Worm (Caenorhabditis elegans) whole organism, young adult: ENCODE results near the gene chil-4.
A peak's percentile ranks its signal among the peaks of the same experiment; 100 is the strongest.

Experiments
- B0261.1 ChIP-seq: sonication (generic microtip); optimal IDR thresholded peaks from 2 replicates; lab custom pipeline; 2016; ENCODE audit warnings: mild to moderate bottlenecking, missing genetic modification characterization, moderate library complexity, missing compliant biosample characterization
- B0336.3 ChIP-seq: fragments of 200-800 bp; sonication (Bioruptor generic); IDR thresholded peaks from 2 replicates; pipeline ENCODE4 v1.3.6; 2022; ENCODE audit warnings: missing genetic modification characterization, missing compliant biosample characterization
- C06A6.2 ChIP-seq: fragments of 200-800 bp; sonication (Bioruptor generic); conservative IDR thresholded peaks from 2 replicates; pipeline ENCODE4 v1.3.6; 2022; ENCODE audit warnings: missing genetic modification characterization, missing compliant biosample characterization
- F33H1.4 ChIP-seq: fragments of 200-800 bp; sonication (Bioruptor generic); IDR thresholded peaks from 2 replicates; pipeline ENCODE4 v1.3.6; 2022; ENCODE audit warnings: missing genetic modification reagents, missing genetic modification characterization, missing compliant biosample characterization
- K12H6.12 ChIP-seq: fragments of 200-800 bp; sonication (Bioruptor generic); optimal IDR thresholded peaks from 2 replicates; lab custom pipeline; 2018; ENCODE audit warnings: mild to moderate bottlenecking, missing genetic modification characterization, missing compliant biosample characterization
- T07F8.4 ChIP-seq: sonication (generic microtip); optimal IDR thresholded peaks from 2 replicates; lab custom pipeline; 2016; ENCODE audit warnings: mild to moderate bottlenecking, missing genetic modification characterization, moderate library complexity, missing compliant biosample characterization
- T26A5.8 ChIP-seq: sonication (generic microtip); optimal IDR thresholded peaks from 2 replicates; lab custom pipeline; 2016; ENCODE audit warnings: missing genetic modification characterization, missing compliant biosample characterization
- Y56A3A.18 ChIP-seq: fragments of 200-800 bp; sonication (Bioruptor generic); IDR thresholded peaks from 2 replicates; pipeline ENCODE4 v1.3.6; 2022; ENCODE audit warnings: missing genetic modification reagents, missing genetic modification characterization, missing compliant biosample characterization
- akir-1 ChIP-seq: fragments of 200-800 bp; sonication (Bioruptor generic); optimal IDR thresholded peaks from 2 replicates; lab custom pipeline; 2018; ENCODE audit warnings: mild to moderate bottlenecking, missing genetic modification characterization, moderate library complexity, missing compliant biosample characterization
- athp-1 ChIP-seq: sonication (generic microtip); optimal IDR thresholded peaks from 2 replicates; lab custom pipeline; 2017; ENCODE audit warnings: mild to moderate bottlenecking, missing genetic modification characterization, missing compliant biosample characterization
- ceh-27 ChIP-seq: fragments of 200-800 bp; sonication (Bioruptor generic); optimal IDR thresholded peaks from 2 replicates; lab custom pipeline; 2018; ENCODE audit warnings: mild to moderate bottlenecking, missing genetic modification characterization, moderate library complexity, missing compliant biosample characterization
- ceh-40 ChIP-seq: fragments of 200-800 bp; sonication (Bioruptor generic); IDR thresholded peaks from 2 replicates; pipeline ENCODE4 v1.3.6; 2022; ENCODE audit warnings: missing genetic modification characterization, missing compliant biosample characterization
- efl-1 ChIP-seq: fragments of 150-350 bp; optimal IDR thresholded peaks from 2 replicates; lab custom pipeline; 2014; ENCODE audit warnings: missing biosample characterization, missing genetic modification reagents, missing genetic modification characterization
- egl-18 ChIP-seq: fragments of 200-800 bp; sonication (Bioruptor generic); IDR thresholded peaks from 2 replicates; pipeline ENCODE4 v1.3.6; 2022; ENCODE audit warnings: missing genetic modification reagents, missing genetic modification characterization, missing compliant biosample characterization
- egl-44 ChIP-seq: fragments of 200-800 bp; sonication (Bioruptor generic); IDR thresholded peaks from 2 replicates; pipeline ENCODE4 v1.3.6; 2022; ENCODE audit warnings: missing genetic modification reagents, missing genetic modification characterization, missing compliant biosample characterization
- egrh-3 ChIP-seq: fragments of 200-800 bp; sonication (Bioruptor generic); IDR thresholded peaks from 2 replicates; pipeline ENCODE4 v1.3.6; 2022; ENCODE audit warnings: missing genetic modification reagents, missing genetic modification characterization, missing compliant biosample characterization
- him-1 ChIP-seq: sonication (generic microtip); optimal IDR thresholded peaks from 2 replicates; lab custom pipeline; 2016; ENCODE audit warnings: missing genotype, missing genetic modification reagents, missing genetic modification characterization, missing compliant biosample characterization
- hlh-26 ChIP-seq: fragments of 200-800 bp; sonication (Bioruptor generic); conservative IDR thresholded peaks from 2 replicates; pipeline ENCODE4 v1.3.6; 2022; ENCODE audit warnings: missing genetic modification reagents, missing genetic modification characterization, missing compliant biosample characterization
- hrde-1 ChIP-seq: sonication (generic microtip); optimal IDR thresholded peaks from 2 replicates; lab custom pipeline; 2016; ENCODE audit warnings: missing genetic modification characterization, mild to moderate bottlenecking, missing compliant biosample characterization, moderate library complexity, missing genotype, missing genetic modification reagents, borderline replicate concordance
- hsf-1 ChIP-seq: fragments of 200-800 bp; sonication (Bioruptor generic); IDR thresholded peaks from 2 replicates; pipeline ENCODE4 v1.3.6; 2022; ENCODE audit warnings: missing genetic modification reagents, missing genetic modification characterization, missing compliant biosample characterization
- let-607 ChIP-seq, 2 experiments: fragments of 200-800 bp in 1 of 2; sonication (Bioruptor generic) in 1 of 2; sonication (generic microtip) in 1 of 2; optimal IDR thresholded peaks; 2 replicates each; lab custom pipeline; 2016 to 2018; ENCODE audit warnings: mild to moderate bottlenecking in 2 of 2, missing compliant biosample characterization in 2 of 2, missing genetic modification characterization in 2 of 2, moderate library complexity in 2 of 2, missing genotype in 1 of 2
- lin-40 ChIP-seq: sonication (generic microtip); optimal IDR thresholded peaks from 2 replicates; lab custom pipeline; 2016; ENCODE audit warnings: missing genetic modification characterization, mild to moderate bottlenecking, missing compliant biosample characterization, missing genotype, missing genetic modification reagents
- lir-1 ChIP-seq: fragments of 200-800 bp; sonication (Bioruptor generic); conservative IDR thresholded peaks from 2 replicates; pipeline ENCODE4 v1.3.6; 2022; ENCODE audit warnings: missing genetic modification reagents, missing genetic modification characterization, missing compliant biosample characterization
- lsl-1 ChIP-seq: fragments of 200-800 bp; sonication (Bioruptor generic); optimal IDR thresholded peaks from 2 replicates; lab custom pipeline; 2018; ENCODE audit warnings: mild to moderate bottlenecking, missing genetic modification characterization, moderate library complexity, missing compliant biosample characterization
- madf-6 ChIP-seq: fragments of 200-800 bp; sonication (Bioruptor generic); IDR thresholded peaks from 2 replicates; pipeline ENCODE4 v1.3.6; 2022; ENCODE audit warnings: missing genetic modification reagents, missing genetic modification characterization, missing compliant biosample characterization
- madf-8 ChIP-seq: fragments of 200-800 bp; sonication (Bioruptor generic); conservative IDR thresholded peaks from 2 replicates; pipeline ENCODE4 v1.3.6; 2022; ENCODE audit warnings: missing genetic modification reagents, missing genetic modification characterization, missing compliant biosample characterization
- nhr-120 ChIP-seq: fragments of 200-800 bp; sonication (Bioruptor generic); IDR thresholded peaks from 2 replicates; pipeline ENCODE4 v1.3.6; 2022; ENCODE audit warnings: missing genetic modification characterization, missing compliant biosample characterization
- nhr-179 ChIP-seq: sonication (generic microtip); optimal IDR thresholded peaks from 2 replicates; lab custom pipeline; 2016; ENCODE audit warnings: mild to moderate bottlenecking, missing genetic modification characterization, missing compliant biosample characterization
- rcor-1 ChIP-seq: fragments of 200-800 bp; sonication (Bioruptor generic); IDR thresholded peaks from 2 replicates; pipeline ENCODE4 v1.3.6; 2022; ENCODE audit warnings: missing genetic modification reagents, missing genetic modification characterization, missing compliant biosample characterization
- snpc-3.4 ChIP-seq: sonication (generic microtip); optimal IDR thresholded peaks from 2 replicates; lab custom pipeline; 2017; ENCODE audit warnings: missing genetic modification characterization, mild to moderate bottlenecking, missing compliant biosample characterization, antibody characterized with exemption, moderate library complexity, missing genotype, missing genetic modification reagents
- tbx-9 ChIP-seq: sonication (generic microtip); optimal IDR thresholded peaks from 2 replicates; lab custom pipeline; 2016; ENCODE audit warnings: borderline replicate concordance, missing genetic modification characterization, inconsistent platforms, missing compliant biosample characterization
- tlf-1 ChIP-seq: fragments of 200-800 bp; sonication (Bioruptor generic); optimal IDR thresholded peaks from 2 replicates; lab custom pipeline; 2018; ENCODE audit warnings: mild to moderate bottlenecking, missing genetic modification characterization, missing compliant biosample characterization
- xnd-1 ChIP-seq: sonication (generic microtip); optimal IDR thresholded peaks from 2 replicates; lab custom pipeline; 2016; ENCODE audit warnings: missing genotype, missing genetic modification reagents, missing genetic modification characterization, missing compliant biosample characterization
- zfh-2 ChIP-seq: fragments of 200-800 bp; sonication (Bioruptor generic); conservative IDR thresholded peaks from 2 replicates; pipeline ENCODE4 v1.3.6; 2022; ENCODE audit warnings: missing genetic modification reagents, missing genetic modification characterization, missing compliant biosample characterization

The chil-4 gene

DNA sequence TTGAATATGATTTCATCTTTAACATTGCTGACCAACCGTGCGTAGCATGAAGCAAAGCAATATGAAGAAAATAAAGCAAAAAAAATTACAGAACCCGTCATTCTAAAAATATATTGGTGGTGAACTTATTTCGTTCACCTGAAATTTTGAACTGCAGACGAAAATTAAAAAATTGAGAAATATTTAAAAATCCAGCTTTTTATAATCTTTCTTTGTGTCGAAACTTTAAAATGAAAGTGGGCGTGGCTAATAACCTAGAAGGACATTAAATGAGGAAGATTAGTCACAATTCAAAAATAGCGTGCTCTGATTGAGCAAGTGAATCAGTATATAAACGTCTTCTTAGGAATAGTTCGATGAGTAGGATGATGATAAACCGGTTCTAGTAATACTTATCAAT is 6.0 kb downstream of the chil-4 start, which contains the start of gene old-2:
Gene old-2 (minus strand): TSS at position 101 of the 400 bp plus-strand sequence.
- TF ChIP-seq K12H6.12 (tag; lab: Kevin White, UChicago) (no peak), T26A5.8 (tag; lab: Kevin White, UChicago) (no peak), let-607 (tag; optimal IDR thresholded peaks at IDR 0.05; lab: Kevin White, UChicago) (no peak), tbx-9 (tag; lab: Kevin White, UChicago) (no peak), ceh-40 (GFP tag; lab: Robert Waterston, UW) (no peak)
- TF ChIP-seq, all 124 proteins: peak for 0

DNA sequence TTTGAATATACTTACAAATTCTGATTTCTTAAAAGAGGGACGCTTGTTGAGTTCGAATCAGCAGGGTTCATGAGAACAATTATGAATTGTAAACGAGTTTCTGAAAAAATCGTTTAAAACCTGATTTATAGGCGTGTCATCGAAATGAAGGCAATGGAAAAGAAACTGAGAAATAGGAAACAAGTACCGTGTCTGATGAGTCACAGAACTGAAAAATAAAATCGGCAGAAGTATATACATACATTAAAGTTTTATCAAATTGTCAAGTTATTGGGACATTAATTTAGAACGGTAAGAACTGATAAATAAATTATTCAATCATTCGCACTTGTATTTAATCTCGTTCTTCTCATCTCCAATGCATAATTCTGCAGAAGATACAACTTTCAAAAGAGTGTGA is 10.3 kb downstream of the chil-4 start, which contains the start of gene chil-9:
Gene chil-9 (minus strand): TSS at position 101 of the 400 bp plus-strand sequence.
- no peak for TF ChIP-seq K12H6.12 (tag; lab: Kevin White, UChicago)
- no peak for TF ChIP-seq akir-1 (GFP tag; lab: Kevin White, UChicago)
- no peak for TF ChIP-seq snpc-3.4
- TF ChIP-seq tlf-1, result no peak
- no peak for TF ChIP-seq ceh-27 (GFP tag; lab: Kevin White, UChicago)
- no peak for TF ChIP-seq B0336.3 (GFP tag; lab: Robert Waterston, UW)
- TF ChIP-seq nhr-179 (tag; lab: Kevin White, UChicago), result no peak
- no peak for TF ChIP-seq lir-1 (GFP tag; lab: Robert Waterston, UW)
- no peak for TF ChIP-seq efl-1 (GFP tag; lab: Kevin White, UChicago)
- TF ChIP-seq hlh-26, result no peak
- TF ChIP-seq Y56A3A.18, result no peak
- TF ChIP-seq C06A6.2 (GFP tag; lab: Robert Waterston, UW), result no peak
- no peak for TF ChIP-seq zfh-2 (GFP tag; lab: Robert Waterston, UW)
- no peak for TF ChIP-seq him-1
- TF ChIP-seq nhr-120 (GFP tag; lab: Robert Waterston, UW), result no peak
- TF ChIP-seq, all 124 proteins: peak for 0

DNA sequence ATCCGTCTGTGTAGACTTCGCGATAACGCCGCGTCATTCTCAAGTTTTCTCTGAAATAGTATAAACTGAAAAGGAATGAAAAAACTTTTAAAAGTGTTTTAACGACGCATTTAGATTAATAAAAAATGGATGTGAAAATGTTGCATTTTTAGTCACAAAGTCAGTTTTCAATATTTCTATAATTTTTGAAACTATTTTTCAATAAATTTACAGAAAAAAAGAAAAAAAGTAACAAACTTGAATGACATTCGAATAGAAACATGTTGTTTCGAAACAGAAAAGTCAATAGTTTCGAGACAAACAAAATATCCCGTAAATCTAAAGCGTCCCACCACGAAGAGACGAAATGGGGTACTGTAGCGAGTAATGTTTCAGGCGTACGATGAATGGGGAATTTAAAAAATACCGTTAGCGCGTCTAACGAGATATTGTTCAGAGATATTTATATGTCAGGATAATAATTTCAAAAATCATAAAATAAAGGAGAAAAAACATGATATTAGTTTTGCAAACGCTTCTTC is 13.5 kb downstream of the chil-4 start, which contains the start of gene rnh-1.2:
Gene rnh-1.2 (minus strand): TSS at position 51 of the 521 bp plus-strand sequence.
- TF ChIP-seq hrde-1 (tag; lab: Kevin White, UChicago) (no peak), nhr-179 (tag; lab: Kevin White, UChicago) (no peak), madf-6 (GFP tag; lab: Robert Waterston, UW) (peak; percentile 96), lsl-1 (GFP tag; lab: Kevin White, UChicago) (peak; percentile 87), F33H1.4 (GFP tag; lab: Robert Waterston, UW) (peak; percentile 81), lin-40 (tag; lab: Kevin White, UChicago) (no peak), T26A5.8 (tag; lab: Kevin White, UChicago) (no peak), egl-18 (GFP tag; lab: Robert Waterston, UW) (no peak), B0261.1 (tag; lab: Kevin White, UChicago) (no peak), madf-8 (peak; percentile 88), T07F8.4 (tag; lab: Kevin White, UChicago) (no peak), hsf-1 (GFP tag; lab: Robert Waterston, UW) (no peak), egl-44 (GFP tag; lab: Robert Waterston, UW) (no peak), xnd-1 (tag; lab: Kevin White, UChicago) (peak; percentile 79)

DNA sequence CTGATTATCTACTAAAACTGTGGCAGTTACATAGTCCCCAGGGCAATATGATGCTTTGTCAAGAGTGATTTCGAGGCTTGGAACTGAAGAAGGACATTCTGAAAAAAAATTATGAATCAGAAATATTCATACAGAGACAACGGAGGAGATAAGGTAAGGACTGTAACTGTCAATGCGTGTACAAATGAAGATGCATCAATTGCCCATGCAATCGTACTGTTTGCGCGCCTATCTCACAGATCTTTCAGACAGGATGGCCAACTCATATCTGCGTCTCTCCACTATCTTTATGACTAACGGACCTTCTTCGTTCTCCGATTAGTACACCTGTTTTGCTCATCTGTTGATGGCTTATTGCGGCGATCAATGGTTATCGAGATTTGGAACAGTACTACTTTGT is 15.2 kb downstream of the chil-4 start, which contains the start of gene ZK938.11:
Gene ZK938.11 (minus strand): TSS at position 101 of the 400 bp plus-strand sequence.
- TF ChIP-seq xnd-1 (tag; lab: Kevin White, UChicago) (no peak), tbx-9 (tag; lab: Kevin White, UChicago) (no peak), egrh-3 (GFP tag; lab: Robert Waterston, UW) (no peak), rcor-1 (GFP tag; lab: Robert Waterston, UW) (no peak), athp-1 (tag; lab: Kevin White, UChicago) (no peak), akir-1 (GFP tag; lab: Kevin White, UChicago) (no peak)
